Fruit fly (Drosophila melanogaster): Measurements from ENCODE around the gene CG31266.

dm6 chr3R:17151376-17152026, 19.0 kb downstream of the CG31266 start, which contains the start of gene CG5292:
- TF ChIP-seq Dif (GFP tag; optimal IDR thresholded peaks at IDR 0.05; ENCODE audit: partially characterized antibody) (no peak), pan (optimal IDR thresholded peaks at IDR 0.05) (no peak), psq (GFP tag; optimal IDR thresholded peaks at IDR 0.05) (peak; percentile 34), br (GFP tag; optimal IDR thresholded peaks at IDR 0.05) (peak; percentile 55)

Data from whole organism, wandering third instar larva.